Worm (Caenorhabditis elegans): ENCODE results near the gene pals-25.
"Not testable (repeated sequence)": the region's sequence is repeated elsewhere in the genome, so short reads cannot be mapped to it uniquely, and the experiment has no call there.

DNA sequence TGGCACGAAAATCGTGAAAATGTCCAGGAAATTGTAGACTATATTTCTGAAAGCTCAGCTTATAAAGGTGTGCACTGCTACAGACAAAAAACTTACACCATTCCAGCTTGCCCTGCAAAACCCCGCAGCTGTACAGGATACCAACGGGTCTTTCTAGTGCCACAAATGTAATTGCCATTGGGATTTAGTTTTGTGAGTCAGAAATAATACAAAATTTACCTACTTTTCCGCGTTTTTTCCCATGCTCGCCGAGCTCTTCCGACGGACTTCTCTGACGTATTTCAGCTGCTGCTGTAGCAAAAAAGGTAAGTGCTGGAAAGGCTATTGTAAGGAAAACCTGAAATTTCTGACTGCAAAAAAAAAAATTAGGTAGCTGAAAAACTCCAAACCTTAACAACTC lies 37.3 kb upstream of the pals-25 start, which contains the start of gene C29F9.8:
- not testable (repeated sequence) for TF ChIP-seq unc-62 (GFP tag; optimal IDR thresholded peaks at IDR 0.05); snpc-3.4 (tag; optimal IDR thresholded peaks at IDR 0.05); attf-6 (GFP tag; IDR thresholded peaks at IDR 0.05); ztf-3 (GFP tag; optimal IDR thresholded peaks at IDR 0.05); ama-1 (optimal IDR thresholded peaks at IDR 0.05); ama-1 (GFP tag; optimal IDR thresholded peaks at IDR 0.05); snpc-1.1 (tag; optimal IDR thresholded peaks at IDR 0.05; ENCODE audit: insufficient read depth); B0035.1 (tag; optimal IDR thresholded peaks at IDR 0.05); pha-4 (tag; optimal IDR thresholded peaks at IDR 0.05); repo-1 (tag; optimal IDR thresholded peaks at IDR 0.05); Y95B8A.8 (GFP tag; IDR thresholded peaks at IDR 0.05); ceh-91 (GFP tag; IDR thresholded peaks at IDR 0.05)
